Fruit fly (Drosophila melanogaster): ENCODE measurements around the gene RpS28b.

DNA sequence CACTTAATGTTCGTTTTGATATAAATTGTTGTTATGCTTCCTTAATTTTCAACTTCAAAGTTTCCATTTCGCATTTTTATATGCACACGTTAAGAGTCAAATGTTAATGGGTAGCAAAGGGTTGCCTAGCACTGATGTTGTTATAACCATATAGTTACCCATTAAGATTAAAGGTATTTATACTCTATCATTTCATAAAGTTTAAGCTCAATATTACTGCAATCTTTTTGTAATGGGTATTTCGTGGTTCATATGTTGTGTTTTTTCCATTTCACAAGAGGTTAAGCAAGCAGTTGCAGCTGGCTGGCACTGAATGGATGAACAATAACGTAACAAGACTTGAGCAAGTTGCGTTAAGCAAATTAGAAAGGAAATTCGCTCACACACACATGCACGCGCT is 22.6 kb upstream of the RpS28b start:
- TF ChIP-seq CG8478 (optimal IDR thresholded peaks at IDR 0.05) (no peak), CTCF (optimal IDR thresholded peaks at IDR 0.05) (no peak)

Measured in S2 (cell line).